Worm (Caenorhabditis elegans) whole organism, L1 larva: ENCODE results near the gene C16C8.25.

Source experiments
- Y116A8C.19 ChIP-seq: sonication (generic microtip); optimal IDR thresholded peaks from 2 replicates; lab custom pipeline; 2016; ENCODE audit warnings: missing compliant biosample characterization, missing genetic modification characterization, borderline replicate concordance
- alr-1 ChIP-seq: fragments of 200-800 bp; sonication (Bioruptor generic); optimal IDR thresholded peaks from 2 replicates; lab custom pipeline; 2018; ENCODE audit warnings: borderline replicate concordance, mild to moderate bottlenecking, missing genetic modification characterization, missing compliant biosample characterization
- aly-2 ChIP-seq: fragments of 150-350 bp; optimal IDR thresholded peaks from 2 replicates; lab custom pipeline; 2014; ENCODE audit warnings: missing biosample characterization, missing genetic modification characterization
- ama-1 ChIP-seq: fragments of 150-350 bp; optimal IDR thresholded peaks from 2 replicates; lab custom pipeline; 2014
- ceh-8 ChIP-seq: fragments of 200-800 bp; sonication (Bioruptor generic); optimal IDR thresholded peaks from 2 replicates; lab custom pipeline; 2018; ENCODE audit warnings: mild to moderate bottlenecking, missing genetic modification characterization, moderate library complexity, missing compliant biosample characterization
- ceh-82 ChIP-seq, 3 experiments: fragments of 150-350 bp in 1 of 3; sonication (generic microtip) in 2 of 3; optimal IDR thresholded peaks; 2 replicates each; lab custom pipeline; 2014 to 2017; ENCODE audit warnings: missing biosample characterization in 3 of 3, missing genetic modification characterization in 3 of 3
- ceh-90 ChIP-seq: sonication (generic microtip); optimal IDR thresholded peaks from 2 replicates; lab custom pipeline; 2016; ENCODE audit warnings: missing genetic modification characterization, missing compliant biosample characterization
- dpl-1 ChIP-seq, 3 experiments: fragments of 150-350 bp in 2 of 3; sonication (generic microtip) in 1 of 3; optimal IDR thresholded peaks; 2 replicates each; lab custom pipeline; 2014 to 2017; ENCODE audit warnings: missing biosample characterization in 3 of 3, missing genetic modification characterization in 3 of 3, missing genetic modification reagents in 3 of 3
- efl-1 ChIP-seq, 4 experiments: fragments of 150-350 bp; optimal IDR thresholded peaks in 3 of 4; peaks in 1 of 4; 1 replicate in 1 of 4; 2 replicates in 3 of 4; lab custom pipeline; 2014; ENCODE audit warnings: missing biosample characterization in 2 of 4, missing genetic modification characterization in 2 of 4, missing genetic modification reagents in 2 of 4
- efl-3 ChIP-seq: fragments of 200-800 bp; sonication (Bioruptor generic); optimal IDR thresholded peaks from 2 replicates; lab custom pipeline; 2018; ENCODE audit warnings: mild to moderate bottlenecking, missing genetic modification characterization, missing compliant biosample characterization
- egl-13 ChIP-seq: sonication (generic microtip); optimal IDR thresholded peaks from 2 replicates; lab custom pipeline; 2016; ENCODE audit warnings: missing genotype, missing genetic modification reagents, missing genetic modification characterization, missing compliant biosample characterization
- egl-27 ChIP-seq, 2 experiments: fragments of 150-350 bp in 1 of 2; sonication (generic microtip); optimal IDR thresholded peaks; 3 replicates each; lab custom pipeline; 2017 to 2018; ENCODE audit warnings: missing biosample characterization in 2 of 2, missing genetic modification characterization in 2 of 2, missing genetic modification reagents in 2 of 2
- elt-2 ChIP-seq: sonication (generic microtip); optimal IDR thresholded peaks from 2 replicates; lab custom pipeline; 2016; ENCODE audit warnings: missing genetic modification characterization, mild to moderate bottlenecking, inconsistent platforms, missing compliant biosample characterization, missing genetic modification reagents
- elt-3 ChIP-seq, 6 experiments: fragments of 150-350 bp in 1 of 6; sonication (generic microtip); optimal IDR thresholded peaks; 2 replicates each; lab custom pipeline; 2017 to 2018; ENCODE audit warnings: missing biosample characterization in 6 of 6, missing genetic modification characterization in 6 of 6, inconsistent platforms in 1 of 6
- fkh-10 ChIP-seq: sonication (generic microtip); optimal IDR thresholded peaks from 2 replicates; lab custom pipeline; 2017; ENCODE audit warnings: missing biosample characterization, missing genetic modification reagents, missing genetic modification characterization
- hlh-17 ChIP-seq: fragments of 200-800 bp; sonication (Bioruptor generic); optimal IDR thresholded peaks from 2 replicates; lab custom pipeline; 2018; ENCODE audit warnings: missing genetic modification characterization, mild to moderate bottlenecking, missing compliant biosample characterization, moderate library complexity, borderline replicate concordance
- hpl-2 ChIP-seq: fragments of 150-350 bp; optimal IDR thresholded peaks from 2 replicates; lab custom pipeline; 2014; ENCODE audit warnings: missing biosample characterization, missing genetic modification reagents, missing genetic modification characterization
- irx-1 ChIP-seq: sonication (generic microtip); optimal IDR thresholded peaks from 2 replicates; lab custom pipeline; 2016; ENCODE audit warnings: missing genetic modification characterization, missing compliant biosample characterization
- lin-14 ChIP-seq: fragments of 200-800 bp; sonication (Bioruptor generic); optimal IDR thresholded peaks from 2 replicates; lab custom pipeline; 2018; ENCODE audit warnings: mild to moderate bottlenecking, missing genetic modification characterization, moderate library complexity, missing compliant biosample characterization
- lin-15B ChIP-seq: fragments of 150-350 bp; sonication (generic microtip); optimal IDR thresholded peaks from 3 replicates; lab custom pipeline; 2014; ENCODE audit warnings: missing biosample characterization, missing genetic modification characterization
- lir-3 ChIP-seq: sonication (generic microtip); optimal IDR thresholded peaks from 2 replicates; lab custom pipeline; 2016; ENCODE audit warnings: mild to moderate bottlenecking, missing genetic modification characterization, moderate library complexity, missing compliant biosample characterization; ENCODE audit not compliant: poor library complexity
- mdl-1 ChIP-seq, 2 experiments: fragments of 150-350 bp; optimal IDR thresholded peaks; 2 replicates each; lab custom pipeline; 2014 to 2017; ENCODE audit warnings: missing biosample characterization in 2 of 2, missing genetic modification characterization in 2 of 2, inconsistent platforms in 1 of 2
- mef-2 ChIP-seq: fragments of 150-350 bp; optimal IDR thresholded peaks from 2 replicates; lab custom pipeline; 2014; ENCODE audit warnings: missing biosample characterization, missing genetic modification characterization
- nhr-12 ChIP-seq: sonication (generic microtip); optimal IDR thresholded peaks from 2 replicates; lab custom pipeline; 2017; ENCODE audit warnings: missing biosample characterization, missing genetic modification characterization
- nhr-28 ChIP-seq: fragments of 150-350 bp; optimal IDR thresholded peaks from 2 replicates; lab custom pipeline; 2014; ENCODE audit warnings: missing biosample characterization, missing genetic modification characterization
- nhr-47 ChIP-seq: sonication (generic microtip); optimal IDR thresholded peaks from 2 replicates; lab custom pipeline; 2016; ENCODE audit warnings: mild to moderate bottlenecking, missing genetic modification characterization, moderate library complexity, missing compliant biosample characterization
- nhr-71 ChIP-seq: sonication (generic microtip); optimal IDR thresholded peaks from 2 replicates; lab custom pipeline; 2016; ENCODE audit warnings: mild to moderate bottlenecking, missing genetic modification characterization, moderate library complexity, missing compliant biosample characterization
- nhr-77 ChIP-seq: fragments of 150-350 bp; optimal IDR thresholded peaks from 2 replicates; lab custom pipeline; 2014; ENCODE audit warnings: missing biosample characterization, missing genetic modification characterization
- nhr-85 ChIP-seq: sonication (generic microtip); peaks from one replicate; lab custom pipeline; 2016; ENCODE audit warnings: missing genetic modification characterization, inconsistent platforms, missing compliant biosample characterization
- nhr-90 ChIP-seq: sonication (generic microtip); optimal IDR thresholded peaks from 2 replicates; lab custom pipeline; 2016; ENCODE audit warnings: mild to moderate bottlenecking, missing genetic modification characterization, missing compliant biosample characterization; ENCODE audit not compliant: poor library complexity
- pax-3 ChIP-seq: fragments of 200-800 bp; sonication (Bioruptor generic); optimal IDR thresholded peaks from 2 replicates; lab custom pipeline; 2018; ENCODE audit warnings: mild to moderate bottlenecking, missing genetic modification characterization, moderate library complexity, missing compliant biosample characterization
- swsn-7 ChIP-seq: sonication (generic microtip); optimal IDR thresholded peaks from 2 replicates; lab custom pipeline; 2016; ENCODE audit warnings: missing genetic modification characterization, missing compliant biosample characterization
- tlp-1 ChIP-seq: fragments of 150-350 bp; optimal IDR thresholded peaks from 2 replicates; lab custom pipeline; 2014; ENCODE audit warnings: missing biosample characterization, missing genetic modification characterization
- unc-30 ChIP-seq: sonication (generic microtip); optimal IDR thresholded peaks from 2 replicates; lab custom pipeline; 2017; ENCODE audit warnings: missing biosample characterization, missing genetic modification characterization
- unc-86 ChIP-seq: sonication (generic microtip); optimal IDR thresholded peaks from 2 replicates; lab custom pipeline; 2016; ENCODE audit warnings: missing genetic modification characterization, missing compliant biosample characterization
- unc-98 ChIP-seq: fragments of 200-800 bp; sonication (Bioruptor generic); IDR thresholded peaks from 2 replicates; pipeline ENCODE4 v1.3.6; 2022; ENCODE audit warnings: missing genetic modification characterization, missing compliant biosample characterization
- xbp-1 ChIP-seq: sonication (generic microtip); optimal IDR thresholded peaks from 2 replicates; lab custom pipeline; 2016; ENCODE audit warnings: missing genetic modification characterization, missing compliant biosample characterization
- ztf-11 ChIP-seq, 2 experiments: sonication (generic microtip); optimal IDR thresholded peaks; 2 replicates each; lab custom pipeline; 2016 to 2017; ENCODE audit warnings: missing genetic modification characterization in 2 of 2, missing biosample characterization in 1 of 2, missing compliant biosample characterization in 1 of 2
- ztf-4 ChIP-seq: fragments of 150-350 bp; optimal IDR thresholded peaks from 2 replicates; lab custom pipeline; 2014; ENCODE audit warnings: missing biosample characterization, missing genetic modification characterization

C16C8.25 gene

DNA sequence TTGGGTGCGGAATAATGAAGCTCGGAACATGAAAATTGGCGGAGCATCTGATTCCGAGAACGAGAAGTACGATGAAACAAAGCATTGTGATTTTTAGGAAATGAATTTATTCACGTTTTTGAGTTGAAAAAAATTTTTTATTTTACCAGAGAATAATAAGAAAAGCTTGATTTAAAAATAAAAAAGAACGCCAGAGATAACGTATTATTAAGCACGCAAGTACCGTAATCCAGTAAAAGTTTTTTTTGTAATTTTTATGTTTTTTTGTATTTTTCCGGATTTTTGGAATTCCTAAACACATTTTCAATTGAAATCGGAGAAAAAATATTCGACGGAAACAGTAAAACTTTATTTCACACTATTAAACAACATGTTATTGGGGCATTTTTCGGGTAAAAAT lies 5.9 kb upstream of the C16C8.25 start, which contains the start of gene C16C8.22:
Gene C16C8.22, minus strand, starts transcription at position 101 of the 400 bp plus-strand sequence.
- TF ChIP-seq efl-3 (GFP tag; lab: Kevin White, UChicago) = no peak
- TF ChIP-seq nhr-71 = no peak
- TF ChIP-seq nhr-77 (tag; lab: Kevin White, UChicago) = no peak
- no peak for TF ChIP-seq alr-1 (tag; lab: Kevin White, UChicago)
- TF ChIP-seq ceh-8 (GFP tag; lab: Kevin White, UChicago) = no peak
- TF ChIP-seq lin-15B (tag; lab: Kevin White, UChicago) = no peak
- TF ChIP-seq aly-2 = no peak
- no peak for TF ChIP-seq ama-1 (lab: Kevin White, UChicago)
- no peak for TF ChIP-seq mef-2 (tag; lab: Kevin White, UChicago)
- TF ChIP-seq Y116A8C.19 = no peak
- no peak for TF ChIP-seq elt-2 (tag; lab: Kevin White, UChicago)
- TF ChIP-seq tlp-1 (tag; lab: Kevin White, UChicago) = no peak
- no peak for TF ChIP-seq ztf-11 (tag; optimal IDR thresholded peaks at IDR 0.05; lab: Kevin White, UChicago)
- no peak for TF ChIP-seq nhr-12

DNA sequence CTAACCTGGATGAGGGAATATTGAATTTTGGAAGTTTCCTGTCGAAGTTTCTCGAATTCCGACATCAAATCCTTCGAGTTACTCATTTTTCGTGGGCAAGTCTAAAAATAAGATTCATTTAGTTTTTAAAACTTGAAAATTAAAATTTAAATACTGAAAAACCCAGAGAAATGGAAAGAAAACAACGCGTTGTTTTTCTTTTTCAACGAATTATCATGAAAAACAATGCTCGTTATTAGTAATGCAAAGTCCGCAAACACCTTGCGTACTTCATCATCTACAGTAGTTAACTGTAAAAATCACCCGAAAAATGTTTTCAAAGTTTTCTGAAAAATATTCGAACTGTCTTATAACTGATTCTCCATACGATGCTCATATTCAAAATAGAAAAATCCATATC lies 4.8 kb upstream of the C16C8.25 start, which contains the start of gene C16C8.4:
Gene C16C8.4, minus strand, starts transcription at position 101 of the 400 bp plus-strand sequence.
- TF ChIP-seq swsn-7 (tag; lab: Kevin White, UChicago) (no peak), ztf-4 (no peak), ceh-82 (tag; optimal IDR thresholded peaks at IDR 0.05; lab: Kevin White, UChicago) (no peak), egl-27 (tag; optimal IDR thresholded peaks at IDR 0.05; lab: Kevin White, UChicago) (no peak), xbp-1 (no peak), nhr-85 (tag; lab: Kevin White, UChicago) (no peak), nhr-47 (no peak), ceh-90 (no peak), unc-30 (tag; lab: Kevin White, UChicago) (no peak), lin-14 (GFP tag; lab: Kevin White, UChicago) (no peak), elt-3 (tag; optimal IDR thresholded peaks at IDR 0.05; lab: Kevin White, UChicago) (no peak), ceh-8 (GFP tag; lab: Kevin White, UChicago) (no peak), mdl-1 (tag; optimal IDR thresholded peaks at IDR 0.05; lab: Kevin White, UChicago) (no peak), efl-1 (optimal IDR thresholded peaks at IDR 0.05; lab: Kevin White, UChicago) (no peak), efl-1 (GFP tag; optimal IDR thresholded peaks at IDR 0.05 in 1 of 2; lab: Kevin White, UChicago) (no peak), unc-86 (no peak)

DNA sequence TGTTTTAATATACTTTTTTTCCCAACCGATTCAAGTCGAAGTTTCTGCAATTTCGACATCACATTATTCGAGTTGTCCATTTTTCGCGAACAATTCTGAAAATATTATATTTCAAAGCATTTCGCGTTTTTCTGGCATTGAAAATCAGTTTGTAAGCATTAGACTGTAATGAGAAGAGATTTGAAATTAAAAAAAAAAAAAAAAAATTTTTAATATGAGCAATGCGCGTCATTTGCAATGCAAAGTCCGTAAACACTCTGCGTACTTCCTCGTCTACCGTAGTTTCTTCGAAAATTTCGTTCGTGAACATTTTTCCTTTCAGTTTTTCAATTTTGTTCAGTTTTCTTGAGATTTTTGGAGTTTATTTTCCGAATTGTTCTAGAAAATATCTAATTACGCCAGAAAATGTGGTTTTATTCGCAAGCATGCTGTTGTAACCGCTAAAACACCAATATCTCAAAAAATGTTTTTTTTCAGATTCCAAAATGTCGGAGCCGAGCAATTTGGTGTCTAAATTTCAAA lies 3.7 kb upstream of the C16C8.25 start, which contains the start of the genes C16C8.5 and C16C8.16:
Gene C16C8.5, minus strand, starts transcription at position 101 of the 522 bp plus-strand sequence.
Gene C16C8.16, plus strand, starts transcription at position 472 of the 522 bp plus-strand sequence.
- TF ChIP-seq egl-13 = no peak
- TF ChIP-seq tlp-1 (tag; lab: Kevin White, UChicago) = no peak
- no peak for TF ChIP-seq elt-3 (tag; optimal IDR thresholded peaks at IDR 0.05; lab: Kevin White, UChicago)
- no peak for TF ChIP-seq irx-1 (tag; lab: Kevin White, UChicago)
- no peak for TF ChIP-seq swsn-7 (tag; lab: Kevin White, UChicago)
- TF ChIP-seq efl-3 (GFP tag; lab: Kevin White, UChicago) = no peak
- TF ChIP-seq nhr-28 (tag; lab: Kevin White, UChicago) = no peak
- TF ChIP-seq fkh-10 = no peak

DNA sequence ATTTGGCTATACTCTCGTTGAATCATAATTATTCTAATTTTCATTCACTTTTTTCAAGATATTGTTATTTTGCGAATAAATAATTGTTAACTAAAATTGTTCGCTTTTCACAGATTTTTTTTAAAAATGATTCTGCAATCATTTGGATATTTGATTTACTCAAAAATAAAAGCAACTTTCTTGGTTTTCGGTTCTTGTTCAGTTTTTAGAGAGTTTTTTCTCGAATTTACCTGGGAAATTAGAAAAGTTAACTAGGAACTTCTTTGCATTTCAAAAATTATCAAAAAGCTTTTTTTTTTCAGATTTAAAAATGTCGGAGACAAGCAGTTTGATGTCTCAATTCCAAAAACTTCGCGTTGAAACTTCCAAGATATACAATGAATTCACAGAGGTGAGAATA lies 2.4 kb upstream of the C16C8.25 start, which contains the start of the genes C16C8.20 and gldi-6:
Gene C16C8.20, plus strand, starts transcription at position 301 of the 400 bp plus-strand sequence.
Gene gldi-6, plus strand, starts transcription at position 301 of the 400 bp plus-strand sequence.
- TF ChIP-seq hpl-2 (GFP tag; lab: Kevin White, UChicago) (no peak), lir-3 (tag; lab: Kevin White, UChicago) (no peak), pax-3 (tag; lab: Kevin White, UChicago) (no peak), dpl-1 (GFP tag; optimal IDR thresholded peaks at IDR 0.05; lab: Kevin White, UChicago) (no peak), hlh-17 (no peak), Y116A8C.19 (no peak), unc-98 (GFP tag; lab: Robert Waterston, UW) (no peak), ztf-11 (tag; optimal IDR thresholded peaks at IDR 0.05; lab: Kevin White, UChicago) (no peak), efl-3 (GFP tag; lab: Kevin White, UChicago) (no peak), nhr-90 (tag; lab: Kevin White, UChicago) (no peak), unc-86 (no peak), egl-13 (no peak)
